Worm (Caenorhabditis elegans) whole organism, L3 larva: ENCODE data around the gene msra-1.

Source experiments
- fkh-10 ChIP-seq: sonication (generic microtip); optimal IDR thresholded peaks from 2 replicates; lab custom pipeline; 2017; ENCODE audit warnings: missing biosample characterization, missing genetic modification reagents, missing genetic modification characterization
- lsy-12 ChIP-seq: sonication (generic microtip); optimal IDR thresholded peaks from 2 replicates; lab custom pipeline; 2016; ENCODE audit warnings: mild to moderate bottlenecking, missing genetic modification characterization, missing compliant biosample characterization

DNA sequence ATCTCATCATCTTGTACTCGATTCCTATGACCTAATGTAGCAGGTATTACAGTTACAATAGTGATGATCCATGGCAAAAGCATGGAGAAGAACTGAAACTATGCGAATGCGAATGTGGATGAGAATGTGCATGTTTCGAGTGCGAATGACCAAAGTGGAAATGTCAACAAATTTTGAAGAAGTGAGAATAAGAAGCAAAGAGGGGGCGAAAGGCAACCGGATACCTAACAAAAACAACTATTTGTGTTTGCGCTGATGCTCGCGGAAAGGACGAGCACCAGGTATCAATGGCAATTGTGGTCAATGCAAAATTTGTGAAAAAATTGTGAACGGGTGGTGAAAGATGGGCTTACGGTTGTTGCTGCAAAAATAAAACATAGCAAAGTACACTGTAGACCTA lies 38.8 kb upstream of the msra-1 start, which contains the start of gene nas-7:
- TF ChIP-seq fkh-10 (GFP tag; lab: Kevin White, UChicago) (no peak), lsy-12 (no peak)
